Worm (Caenorhabditis elegans) whole organism, L2 larva: ENCODE data around the gene Y1A5A.1.

Experiments
- C34F6.9 ChIP-seq: fragments of 150-350 bp; optimal IDR thresholded peaks from 2 replicates; lab custom pipeline; 2014; ENCODE audit warnings: missing biosample characterization, missing genetic modification characterization
- F13H6.1 ChIP-seq: sonication (generic microtip); optimal IDR thresholded peaks from 2 replicates; lab custom pipeline; 2016; ENCODE audit warnings: missing genetic modification characterization, missing compliant biosample characterization
- R02D3.7 ChIP-seq: fragments of 150-350 bp; optimal IDR thresholded peaks from 2 replicates; lab custom pipeline; 2014; ENCODE audit warnings: missing biosample characterization, missing genetic modification characterization
- Y55F3AM.14 ChIP-seq: fragments of 200-800 bp; sonication (Bioruptor generic); optimal IDR thresholded peaks from 2 replicates; lab custom pipeline; 2018; ENCODE audit warnings: mild to moderate bottlenecking, missing genetic modification characterization, missing compliant biosample characterization
- ZK546.5 ChIP-seq: sonication (generic microtip); optimal IDR thresholded peaks from 2 replicates; lab custom pipeline; 2017; ENCODE audit warnings: missing biosample characterization, missing genetic modification characterization
- alr-1 ChIP-seq: fragments of 150-350 bp; optimal IDR thresholded peaks from 2 replicates; lab custom pipeline; 2014; ENCODE audit warnings: missing biosample characterization, missing genetic modification characterization
- aly-2 ChIP-seq: fragments of 150-350 bp; optimal IDR thresholded peaks from 2 replicates; lab custom pipeline; 2014; ENCODE audit warnings: missing biosample characterization, missing genetic modification characterization
- ama-1 ChIP-seq: fragments of 150-350 bp; optimal IDR thresholded peaks from 2 replicates; lab custom pipeline; 2018; ENCODE audit warnings: inconsistent platforms
- blmp-1 ChIP-seq: sonication (generic microtip); optimal IDR thresholded peaks from 2 replicates; lab custom pipeline; 2017; ENCODE audit warnings: missing genetic modification characterization, mild to moderate bottlenecking, missing compliant biosample characterization, antibody characterized with exemption, moderate library complexity; ENCODE audit not compliant: insufficient read depth
- ceh-16 ChIP-seq: fragments of 150-350 bp; optimal IDR thresholded peaks from 2 replicates; lab custom pipeline; 2014; ENCODE audit warnings: missing biosample characterization, missing genetic modification characterization
- ceh-82 ChIP-seq: fragments of 150-350 bp; optimal IDR thresholded peaks from 2 replicates; lab custom pipeline; 2014; ENCODE audit warnings: missing biosample characterization, missing genetic modification characterization
- crh-2 ChIP-seq: sonication (generic microtip); optimal IDR thresholded peaks from 2 replicates; lab custom pipeline; 2017; ENCODE audit warnings: missing biosample characterization, missing genetic modification characterization
- dmd-4 ChIP-seq: sonication (generic microtip); optimal IDR thresholded peaks from 2 replicates; lab custom pipeline; 2017; ENCODE audit warnings: missing biosample characterization, missing genetic modification characterization
- egl-27 ChIP-seq: sonication (generic microtip); optimal IDR thresholded peaks from 3 replicates; lab custom pipeline; 2017; ENCODE audit warnings: missing biosample characterization, missing genetic modification reagents, missing genetic modification characterization
- elt-1 ChIP-seq: fragments of 150-350 bp; optimal IDR thresholded peaks from 2 replicates; lab custom pipeline; 2014; ENCODE audit warnings: missing biosample characterization, missing genetic modification characterization
- elt-3 ChIP-seq: sonication (generic microtip); optimal IDR thresholded peaks from 2 replicates; lab custom pipeline; 2017; ENCODE audit warnings: missing biosample characterization, missing genetic modification characterization
- fos-1 ChIP-seq: fragments of 150-350 bp; optimal IDR thresholded peaks from 2 replicates; lab custom pipeline; 2014; ENCODE audit warnings: missing biosample characterization, missing genetic modification characterization
- gmeb-1 ChIP-seq: fragments of 150-350 bp; optimal IDR thresholded peaks from 2 replicates; lab custom pipeline; 2014; ENCODE audit warnings: missing biosample characterization, missing genetic modification characterization
- lin-11 ChIP-seq: fragments of 150-350 bp; sonication (generic microtip); optimal IDR thresholded peaks from 2 replicates; lab custom pipeline; 2014; ENCODE audit warnings: missing biosample characterization, missing genetic modification characterization, inconsistent platforms, mixed read lengths
- lin-13 ChIP-seq: fragments of 150-350 bp; optimal IDR thresholded peaks from 2 replicates; lab custom pipeline; 2014; ENCODE audit warnings: missing biosample characterization, missing genetic modification reagents, missing genetic modification characterization
- lin-39 ChIP-seq: fragments of 150-350 bp; optimal IDR thresholded peaks from 2 replicates; lab custom pipeline; 2014; ENCODE audit warnings: missing biosample characterization, missing genetic modification reagents, missing genetic modification characterization
- lsy-2 ChIP-seq, 2 experiments: fragments of 150-350 bp in 1 of 2; sonication (generic microtip) in 1 of 2; optimal IDR thresholded peaks; 2 replicates each; lab custom pipeline; 2014 to 2017; ENCODE audit warnings: missing biosample characterization in 2 of 2, missing genetic modification characterization in 2 of 2
- mab-5 ChIP-seq: fragments of 150-350 bp; optimal IDR thresholded peaks from 2 replicates; lab custom pipeline; 2014; ENCODE audit warnings: missing biosample characterization, missing genetic modification characterization
- mbf-1 ChIP-seq: sonication (generic microtip); optimal IDR thresholded peaks from 2 replicates; lab custom pipeline; 2017; ENCODE audit warnings: missing biosample characterization, missing genetic modification characterization
- mdl-1 ChIP-seq, 2 experiments: fragments of 150-350 bp in 1 of 2; sonication (generic microtip) in 1 of 2; optimal IDR thresholded peaks; 2 replicates each; lab custom pipeline; 2017; ENCODE audit warnings: missing biosample characterization in 2 of 2, missing genetic modification characterization in 2 of 2
- nhr-10 ChIP-seq: sonication (generic microtip); optimal IDR thresholded peaks from 2 replicates; lab custom pipeline; 2017; ENCODE audit warnings: missing biosample characterization, missing genetic modification characterization
- nhr-11 ChIP-seq: fragments of 150-350 bp; optimal IDR thresholded peaks from 2 replicates; lab custom pipeline; 2014; ENCODE audit warnings: missing biosample characterization, missing genetic modification characterization
- nhr-12 ChIP-seq: fragments of 150-350 bp; optimal IDR thresholded peaks from 2 replicates; lab custom pipeline; 2014; ENCODE audit warnings: missing biosample characterization, missing genetic modification characterization
- nhr-129 ChIP-seq: fragments of 150-350 bp; optimal IDR thresholded peaks from 2 replicates; lab custom pipeline; 2014; ENCODE audit warnings: missing biosample characterization, missing genetic modification characterization
- nhr-21 ChIP-seq: fragments of 150-350 bp; optimal IDR thresholded peaks from 2 replicates; lab custom pipeline; 2014; ENCODE audit warnings: missing biosample characterization, missing genetic modification characterization
- nhr-23 ChIP-seq: fragments of 150-350 bp; optimal IDR thresholded peaks from 2 replicates; lab custom pipeline; 2014; ENCODE audit warnings: missing biosample characterization, missing genetic modification reagents, missing genetic modification characterization
- nhr-237 ChIP-seq: fragments of 150-350 bp; optimal IDR thresholded peaks from 2 replicates; lab custom pipeline; 2014; ENCODE audit warnings: missing biosample characterization, missing genetic modification characterization
- nhr-25 ChIP-seq: fragments of 150-350 bp; sonication (generic microtip); optimal IDR thresholded peaks from 3 replicates; lab custom pipeline; 2014; ENCODE audit warnings: missing biosample characterization, missing genetic modification characterization
- nhr-6 ChIP-seq: fragments of 150-350 bp; optimal IDR thresholded peaks from 2 replicates; lab custom pipeline; 2014; ENCODE audit warnings: missing biosample characterization, missing genetic modification characterization
- nhr-77 ChIP-seq: fragments of 150-350 bp; optimal IDR thresholded peaks from 2 replicates; lab custom pipeline; 2014; ENCODE audit warnings: missing biosample characterization, missing genetic modification characterization
- peb-1 ChIP-seq: fragments of 150-350 bp; optimal IDR thresholded peaks from 2 replicates; lab custom pipeline; 2014; ENCODE audit warnings: missing biosample characterization, missing genetic modification characterization
- sem-4 ChIP-seq: fragments of 150-350 bp; optimal IDR thresholded peaks from 2 replicates; lab custom pipeline; 2014; ENCODE audit warnings: missing biosample characterization, missing genetic modification reagents, missing genetic modification characterization
- skn-1 ChIP-seq: sonication (generic microtip); optimal IDR thresholded peaks from 2 replicates; lab custom pipeline; 2017; ENCODE audit warnings: missing biosample characterization, missing genetic modification characterization
- sma-3 ChIP-seq: sonication (generic microtip); optimal IDR thresholded peaks from 2 replicates; lab custom pipeline; 2016; ENCODE audit warnings: missing genetic modification reagents, missing genetic modification characterization, missing compliant biosample characterization
- sma-9 ChIP-seq, 2 experiments: fragments of 150-350 bp in 1 of 2; sonication (generic microtip) in 1 of 2; optimal IDR thresholded peaks; 2 replicates each; lab custom pipeline; 2014 to 2016; ENCODE audit warnings: missing genetic modification characterization in 2 of 2, mild to moderate bottlenecking in 1 of 2, missing biosample characterization in 1 of 2, missing compliant biosample characterization in 1 of 2, missing genetic modification reagents in 1 of 2, moderate library complexity in 1 of 2
- snpc-4 ChIP-seq: fragments of 150-350 bp; optimal IDR thresholded peaks from 2 replicates; lab custom pipeline; 2014; ENCODE audit warnings: missing biosample characterization, missing genetic modification characterization
- unc-39 ChIP-seq: fragments of 150-350 bp; optimal IDR thresholded peaks from 2 replicates; lab custom pipeline; 2014; ENCODE audit warnings: missing biosample characterization, missing genetic modification characterization
- unc-55 ChIP-seq: fragments of 150-350 bp; sonication (generic microtip); optimal IDR thresholded peaks from 3 replicates; lab custom pipeline; 2014; ENCODE audit warnings: missing biosample characterization, missing genetic modification reagents, missing genetic modification characterization
- unc-62 ChIP-seq: fragments of 150-350 bp; optimal IDR thresholded peaks from 2 replicates; lab custom pipeline; 2014; ENCODE audit warnings: missing biosample characterization, missing genetic modification reagents, missing genetic modification characterization
- zag-1 ChIP-seq: fragments of 150-350 bp; optimal IDR thresholded peaks from 2 replicates; lab custom pipeline; 2014; ENCODE audit warnings: missing biosample characterization, missing genetic modification characterization
- ztf-1 ChIP-seq: fragments of 200-800 bp; sonication (Bioruptor generic); conservative IDR thresholded peaks from 2 replicates; pipeline ENCODE4 v1.3.6; 2022; ENCODE audit warnings: missing genetic modification characterization, missing compliant biosample characterization
- ztf-11 ChIP-seq: sonication (generic microtip); optimal IDR thresholded peaks from 2 replicates; lab custom pipeline; 2017; ENCODE audit warnings: missing biosample characterization, missing genetic modification characterization
- ztf-4 ChIP-seq: fragments of 150-350 bp; optimal IDR thresholded peaks from 2 replicates; lab custom pipeline; 2014; ENCODE audit warnings: missing biosample characterization, missing genetic modification characterization

Y1A5A.1 gene

ce11 chrIII:4004064-4004580 is 17.7 kb upstream of the Y1A5A.1 start, which contains the start of gene tif-1A:
tif-1A (minus strand) TSS chrIII:4004114.
- TF ChIP-seq aly-2 (tag; lab: Kevin White, UChicago) (no peak), sma-9 (GFP tag; optimal IDR thresholded peaks at IDR 0.05; lab: Kevin White, UChicago) (peak; percentile 85), sma-9 (tag; optimal IDR thresholded peaks at IDR 0.05; lab: Kevin White, UChicago) (no peak), ztf-11 (no peak), alr-1 (tag; lab: Kevin White, UChicago) (no peak), skn-1 (tag; lab: Kevin White, UChicago) (peak; percentile 61), zag-1 (tag; lab: Kevin White, UChicago) (peak; percentile 19), lsy-2 (tag; optimal IDR thresholded peaks at IDR 0.05; lab: Kevin White, UChicago) (peak; percentile 81 to 92), unc-62 (GFP tag; lab: Kevin White, UChicago) (no peak), lin-11 (peak; percentile 8), peb-1 (tag; lab: Kevin White, UChicago) (no peak), ZK546.5 (tag; lab: Kevin White, UChicago) (no peak), ceh-82 (tag; lab: Kevin White, UChicago) (no peak), nhr-10 (peak; percentile 12), nhr-129 (peak; percentile 57), mab-5 (tag; lab: Kevin White, UChicago) (peak; percentile 70), elt-1 (tag; lab: Kevin White, UChicago) (no peak), unc-55 (GFP tag; lab: Kevin White, UChicago) (peak; percentile 82), ztf-4 (tag; lab: Kevin White, UChicago) (no peak), gmeb-1 (peak; percentile 90), snpc-4 (tag; lab: Kevin White, UChicago) (peak; percentile 73), R02D3.7 (tag; lab: Kevin White, UChicago) (no peak), dmd-4 (tag; lab: Kevin White, UChicago) (no peak), ceh-16 (tag; lab: Kevin White, UChicago) (no peak), lin-13 (GFP tag; lab: Kevin White, UChicago) (peak; percentile 73), nhr-77 (peak; percentile 15), nhr-23 (tag; lab: Kevin White, UChicago) (no peak), F13H6.1 (peak; percentile 84), elt-3 (no peak), sem-4 (tag; lab: Kevin White, UChicago) (peak; percentile 49), nhr-25 (peak; percentile 67), ama-1 (no peak), nhr-6 (tag; lab: Kevin White, UChicago) (peak; percentile 21), mbf-1 (tag; lab: Kevin White, UChicago) (no peak), fos-1 (tag; lab: Kevin White, UChicago) (peak; percentile 96), ztf-1 (GFP tag; lab: Robert Waterston, UW) (no peak), unc-39 (tag; lab: Kevin White, UChicago) (no peak), Y55F3AM.14 (GFP tag; lab: Kevin White, UChicago) (peak; percentile 6), nhr-21 (peak; percentile 72), crh-2 (tag; lab: Kevin White, UChicago) (peak; percentile 75), lin-39 (tag; lab: Kevin White, UChicago) (no peak), nhr-11 (tag; lab: Kevin White, UChicago) (no peak), nhr-237 (tag; lab: Kevin White, UChicago) (no peak), mdl-1 (tag; optimal IDR thresholded peaks at IDR 0.05; lab: Kevin White, UChicago) (peak in 1 of 2 experiments; percentile 9), nhr-12 (tag; lab: Kevin White, UChicago) (peak; percentile 23), sma-3 (GFP tag; lab: Kevin White, UChicago) (peak; percentile 85), egl-27 (tag; lab: Kevin White, UChicago) (peak; percentile 20), blmp-1 (tag; lab: Kevin White, UChicago) (peak; percentile 34), C34F6.9 (tag; lab: Kevin White, UChicago) (peak; percentile 90)
